Fruit fly (Drosophila melanogaster) whole organism, embryonic: ENCODE results near the gene Npc2f.
A peak's percentile ranks its signal among the peaks of the same experiment; 100 is the strongest.

Source experiments
- BEAF-32 ChIP-seq: fragments of 200-800 bp; sonication (Bioruptor generic); optimal IDR thresholded peaks from 3 replicates; lab custom pipeline; 2017; ENCODE audit warnings: missing biosample characterization, missing genetic modification characterization, mild to moderate bottlenecking, moderate library complexity, missing genetic modification reagents
- CG10654 ChIP-seq: fragments of 200-800 bp; sonication (Bioruptor generic); optimal IDR thresholded peaks from 2 replicates; lab custom pipeline; 2016; ENCODE audit warnings: missing biosample characterization, missing genetic modification characterization
- CG12104 ChIP-seq: fragments of 200-800 bp; sonication (Bioruptor generic); optimal IDR thresholded peaks from 3 replicates; lab custom pipeline; 2016; ENCODE audit warnings: missing biosample characterization, missing genetic modification characterization
- CG13424 ChIP-seq: fragments of 200-800 bp; sonication (Bioruptor generic); optimal IDR thresholded peaks from 2 replicates; lab custom pipeline; 2019; ENCODE audit warnings: missing biosample characterization, mild to moderate bottlenecking, missing genetic modification characterization, moderate library complexity
- CG15073 ChIP-seq: fragments of 200-800 bp; sonication (Bioruptor generic); optimal IDR thresholded peaks from 2 replicates; lab custom pipeline; 2016; ENCODE audit warnings: missing biosample characterization, missing genetic modification characterization
- CG15269 ChIP-seq: fragments of 200-800 bp; sonication (Bioruptor generic); optimal IDR thresholded peaks from 2 replicates; lab custom pipeline; 2018; ENCODE audit warnings: missing biosample characterization, mild to moderate bottlenecking, missing genetic modification characterization, moderate library complexity
- CG15696 ChIP-seq: fragments of 200-800 bp; sonication (Bioruptor generic); optimal IDR thresholded peaks from 2 replicates; lab custom pipeline; 2019; ENCODE audit warnings: missing biosample characterization, mild to moderate bottlenecking, missing genetic modification characterization, moderate library complexity
- CG17568 ChIP-seq: fragments of 200-800 bp; sonication (Bioruptor generic); optimal IDR thresholded peaks from 2 replicates; lab custom pipeline; 2018; ENCODE audit warnings: missing biosample characterization, mild to moderate bottlenecking, missing genetic modification characterization, moderate library complexity
- CG2875 ChIP-seq: fragments of 200-800 bp; sonication (Bioruptor generic); optimal IDR thresholded peaks from 2 replicates; lab custom pipeline; 2017; ENCODE audit warnings: missing biosample characterization, mild to moderate bottlenecking, missing genetic modification characterization, missing genetic modification reagents
- CG2889 ChIP-seq: fragments of 200-800 bp; sonication (Bioruptor generic); IDR thresholded peaks from 3 replicates; pipeline ENCODE4 v1.3.6; 2022; ENCODE audit warnings: missing biosample characterization, missing genetic modification characterization
- CG30403 ChIP-seq: fragments of 200-800 bp; sonication (Bioruptor generic); optimal IDR thresholded peaks from 3 replicates; lab custom pipeline; 2016; ENCODE audit warnings: missing biosample characterization, missing genetic modification characterization
- CG3163 ChIP-seq: fragments of 200-800 bp; sonication (Bioruptor generic); optimal IDR thresholded peaks from 3 replicates; lab custom pipeline; 2016; ENCODE audit warnings: missing biosample characterization, missing genetic modification characterization
- CG3726 ChIP-seq: fragments of 200-800 bp; sonication (Bioruptor generic); IDR thresholded peaks from 3 replicates; pipeline ENCODE4, ENCODE4 v1.3.6; 2022; ENCODE audit warnings: missing biosample characterization, missing genetic modification characterization
- CG5953 ChIP-seq: fragments of 200-800 bp; sonication (Bioruptor generic); IDR thresholded peaks from 2 replicates; pipeline ENCODE4 v1.3.6; 2022; ENCODE audit warnings: missing biosample characterization, missing genetic modification characterization
- CG6254 ChIP-seq: fragments of 200-800 bp; sonication (Bioruptor generic); optimal IDR thresholded peaks from 3 replicates; lab custom pipeline; 2017; ENCODE audit warnings: mild to moderate bottlenecking, missing biosample characterization, missing genetic modification reagents, missing genetic modification characterization
- CG6791 ChIP-seq: fragments of 200-800 bp; sonication (Bioruptor generic); IDR thresholded peaks from 3 replicates; pipeline ENCODE4 v1.3.6; 2022; ENCODE audit warnings: missing biosample characterization, missing genetic modification characterization; ENCODE audit not compliant: partially characterized antibody
- CG7271 ChIP-seq: fragments of 200-800 bp; sonication (Bioruptor generic); optimal IDR thresholded peaks from 2 replicates; lab custom pipeline; 2018; ENCODE audit warnings: missing biosample characterization, mild to moderate bottlenecking, missing genetic modification characterization, moderate library complexity
- Dad ChIP-seq: fragments of 200-800 bp; sonication (Bioruptor generic); optimal IDR thresholded peaks from 3 replicates; lab custom pipeline; 2016; ENCODE audit warnings: missing biosample characterization, missing genetic modification characterization
- H2.0 ChIP-seq: fragments of 200-800 bp; sonication (Bioruptor generic); IDR thresholded peaks from 2 replicates; pipeline ENCODE4 v1.3.6; 2022; ENCODE audit warnings: missing biosample characterization, missing genetic modification characterization
- Hr39 ChIP-seq: fragments of >200 bp; optimal IDR thresholded peaks from 2 replicates; lab custom pipeline; 2017
- Lhr ChIP-seq: fragments of 200-800 bp; sonication (Bioruptor generic); optimal IDR thresholded peaks from 3 replicates; lab custom pipeline; 2017; ENCODE audit warnings: mild to moderate bottlenecking, missing biosample characterization, missing genetic modification reagents, missing genetic modification characterization
- MBD-R2 ChIP-seq: fragments of 200-800 bp; sonication (Bioruptor generic); IDR thresholded peaks from 2 replicates; pipeline ENCODE4 v1.3.6; 2022; ENCODE audit warnings: missing biosample characterization, missing genetic modification characterization
- Mes4 ChIP-seq: fragments of 200-800 bp; sonication (Bioruptor generic); optimal IDR thresholded peaks from 2 replicates; lab custom pipeline; 2016; ENCODE audit warnings: missing biosample characterization, missing genetic modification characterization
- Myb ChIP-seq: fragments of 200-800 bp; sonication (Bioruptor generic); optimal IDR thresholded peaks from 2 replicates; lab custom pipeline; 2016; ENCODE audit warnings: missing biosample characterization, missing genetic modification characterization
- NFAT ChIP-seq: fragments of 200-800 bp; sonication (Bioruptor generic); IDR thresholded peaks from 2 replicates; pipeline ENCODE4 v1.3.6; 2022; ENCODE audit warnings: missing biosample characterization, missing genetic modification characterization
- NK7.1 ChIP-seq: fragments of 200-800 bp; sonication (Bioruptor generic); optimal IDR thresholded peaks from 3 replicates; lab custom pipeline; 2016; ENCODE audit warnings: missing biosample characterization, missing genetic modification characterization
- Pdp1 ChIP-seq, 2 experiments: fragments of 200-800 bp; sonication (Bioruptor generic); optimal IDR thresholded peaks; 3 replicates each; lab custom pipeline; 2016; ENCODE audit warnings: missing biosample characterization in 2 of 2, missing genetic modification characterization in 2 of 2, mild to moderate bottlenecking in 1 of 2, moderate library complexity in 1 of 2
- Trl ChIP-seq, 3 experiments: fragments of >200 bp in 2 of 3; fragments of 200-800 bp in 1 of 3; sonication (Bioruptor generic) in 1 of 3; optimal IDR thresholded peaks; 2 replicates in 1 of 3; 3 replicates in 2 of 3; lab custom pipeline; 2016 to 2017; ENCODE audit warnings: missing biosample characterization in 1 of 3, missing genetic modification characterization in 1 of 3
- ac ChIP-seq: fragments of 200-800 bp; sonication (Bioruptor generic); optimal IDR thresholded peaks from 3 replicates; lab custom pipeline; 2017; ENCODE audit warnings: missing biosample characterization, mild to moderate bottlenecking, missing genetic modification characterization
- al ChIP-seq: fragments of 200-800 bp; sonication (Bioruptor generic); IDR thresholded peaks from 2 replicates; pipeline ENCODE4 v1.3.6; 2022; ENCODE audit warnings: missing biosample characterization, missing genetic modification characterization
- danr ChIP-seq: fragments of 200-800 bp; sonication (Bioruptor generic); IDR thresholded peaks from 2 replicates; pipeline ENCODE4 v1.3.6; 2022; ENCODE audit warnings: missing biosample characterization, missing genetic modification characterization
- dmrt99B ChIP-seq: fragments of 200-800 bp; sonication (Bioruptor generic); optimal IDR thresholded peaks from 2 replicates; lab custom pipeline; 2018; ENCODE audit warnings: missing biosample characterization, mild to moderate bottlenecking, missing genetic modification characterization, moderate library complexity
- emc ChIP-seq: fragments of 200-800 bp; sonication (Bioruptor generic); optimal IDR thresholded peaks from 2 replicates; lab custom pipeline; 2016; ENCODE audit warnings: missing biosample characterization, missing genetic modification characterization
- eve ChIP-seq, 2 experiments: fragments of >200 bp; optimal IDR thresholded peaks; 2 replicates each; lab custom pipeline; 2017; ENCODE audit warnings: missing biosample characterization in 2 of 2, missing genetic modification characterization in 2 of 2
- exex ChIP-seq: fragments of 200-800 bp; sonication (Bioruptor generic); optimal IDR thresholded peaks from 4 replicates; lab custom pipeline; 2018; ENCODE audit warnings: missing biosample characterization, mild to moderate bottlenecking, missing genetic modification characterization, moderate library complexity
- fd102C ChIP-seq: fragments of 200-800 bp; sonication (Bioruptor generic); optimal IDR thresholded peaks from 2 replicates; lab custom pipeline; 2018; ENCODE audit warnings: missing biosample characterization, mild to moderate bottlenecking, missing genetic modification characterization, moderate library complexity
- gcm ChIP-seq: fragments of 200-800 bp; sonication (Bioruptor generic); optimal IDR thresholded peaks from 2 replicates; lab custom pipeline; 2019; ENCODE audit warnings: missing biosample characterization, mild to moderate bottlenecking, missing genetic modification characterization, moderate library complexity
- inv ChIP-seq: fragments of 200-800 bp; sonication (Bioruptor generic); IDR thresholded peaks from 2 replicates; pipeline ENCODE4 v1.3.6; 2022; ENCODE audit warnings: missing biosample characterization, missing genetic modification characterization; ENCODE audit not compliant: partially characterized antibody
- kni ChIP-seq: fragments of 200-800 bp; sonication (Bioruptor generic); optimal IDR thresholded peaks from 3 replicates; lab custom pipeline; 2017; ENCODE audit warnings: mild to moderate bottlenecking, missing biosample characterization, missing genetic modification reagents, missing genetic modification characterization
- lilli ChIP-seq: fragments of 200-800 bp; sonication (Bioruptor generic); optimal IDR thresholded peaks from 3 replicates; lab custom pipeline; 2016; ENCODE audit warnings: missing biosample characterization, missing genetic modification characterization
- lmd ChIP-seq: fragments of 200-800 bp; sonication (Bioruptor generic); IDR thresholded peaks from 2 replicates; pipeline ENCODE4 v1.3.6; 2022; ENCODE audit warnings: missing biosample characterization, missing genetic modification characterization
- nau ChIP-seq: fragments of 200-800 bp; sonication (Bioruptor generic); optimal IDR thresholded peaks from 3 replicates; lab custom pipeline; 2017; ENCODE audit warnings: missing biosample characterization, mild to moderate bottlenecking, missing genetic modification characterization, missing genetic modification reagents
- otp ChIP-seq: fragments of 200-800 bp; sonication (Bioruptor generic); IDR thresholded peaks from 3 replicates; pipeline ENCODE4, ENCODE4 v1.3.6; 2022; ENCODE audit warnings: missing biosample characterization, missing genetic modification characterization
- peb ChIP-seq: fragments of 200-800 bp; sonication (Bioruptor generic); IDR thresholded peaks from 2 replicates; pipeline ENCODE4 v1.3.6; 2022; ENCODE audit warnings: missing biosample characterization, missing genetic modification characterization
- pzg ChIP-seq: fragments of 200-800 bp; sonication (Bioruptor generic); optimal IDR thresholded peaks from 3 replicates; lab custom pipeline; 2018; ENCODE audit warnings: missing biosample characterization, mild to moderate bottlenecking, missing genetic modification characterization, moderate library complexity
- schlank ChIP-seq: fragments of 200-800 bp; sonication (Bioruptor generic); optimal IDR thresholded peaks from 2 replicates; lab custom pipeline; 2018; ENCODE audit warnings: missing biosample characterization, mild to moderate bottlenecking, missing genetic modification characterization
- sug ChIP-seq: fragments of 200-800 bp; optimal IDR thresholded peaks from 2 replicates; lab custom pipeline; 2019; ENCODE audit warnings: missing biosample characterization, mild to moderate bottlenecking, missing genetic modification characterization, moderate library complexity
- usp ChIP-seq: fragments of >200 bp; optimal IDR thresholded peaks from 2 replicates; lab custom pipeline; 2017; ENCODE audit warnings: missing biosample characterization, missing genetic modification characterization
- yki ChIP-seq: fragments of >200 bp; optimal IDR thresholded peaks from 3 replicates; lab custom pipeline; 2018
- zf30C ChIP-seq: fragments of 200-800 bp; sonication (Bioruptor generic); optimal IDR thresholded peaks from 3 replicates; lab custom pipeline; 2018; ENCODE audit warnings: missing biosample characterization, mild to moderate bottlenecking, missing genetic modification characterization

Gene Npc2f

DNA sequence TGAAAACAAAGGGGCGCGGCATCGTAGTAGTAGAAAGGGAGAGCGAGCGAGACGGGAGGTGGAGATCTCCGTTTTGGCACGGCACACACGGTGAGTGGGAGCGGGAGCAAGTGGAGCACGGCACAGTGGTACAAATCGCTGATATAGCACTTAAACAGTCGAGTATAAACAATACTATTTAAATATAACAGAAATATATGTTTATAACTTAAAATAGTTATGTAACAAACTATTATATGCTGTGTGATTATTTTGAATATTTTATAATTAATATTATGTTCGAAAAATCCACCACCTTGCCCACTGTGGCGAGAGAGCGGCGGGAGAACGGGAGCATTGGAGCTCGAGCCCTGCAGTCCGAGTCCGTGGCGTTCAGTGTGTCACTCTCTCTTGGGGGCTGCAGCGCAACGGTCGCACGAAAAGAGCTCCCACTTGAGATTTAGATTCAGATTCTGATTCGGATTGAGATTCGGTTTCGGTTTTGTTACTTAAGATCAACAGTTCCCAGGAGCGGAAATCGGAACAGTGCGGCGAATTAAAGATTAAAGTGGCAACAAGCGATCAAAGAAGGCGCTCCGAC, 3.4 kb downstream of the Npc2f start, which contains the start of gene Kal1 (continued):
- TF ChIP-seq danr (peak; percentile 84), CG13424 (peak; percentile 95), NFAT (GFP tag; lab: Robert Waterston, UW) (peak; percentile 44; the same call in 1 of the 2 replicates), lilli (GFP tag; lab: Kevin White, UChicago) (peak; percentile 52), CG2875 (GFP tag; lab: Kevin White, UChicago) (peak; percentile 95), emc (no peak), schlank (peak; percentile 46), NK7.1 (GFP tag; lab: Kevin White, UChicago) (no peak), CG7271 (tag; lab: Kevin White, UChicago) (peak; percentile 27), CG6791 (no peak), CG15073 (GFP tag; lab: Kevin White, UChicago) (no peak), CG15696 (tag; lab: Kevin White, UChicago) (peak; percentile 53), Lhr (GFP tag; lab: Kevin White, UChicago) (peak; percentile 86), otp (GFP tag; lab: Robert Waterston, UW) (peak; percentile 94), Pdp1 (GFP tag; optimal IDR thresholded peaks at IDR 0.05; lab: Kevin White, UChicago) (peak; percentile 19 to 71), gcm (peak; percentile 95), CG2889 (GFP tag; lab: Robert Waterston, UW) (peak; percentile 78; the same call in 2 of the 3 replicates), lmd (GFP tag; lab: Robert Waterston, UW) (peak; percentile 90), fd102C (GFP tag; lab: Kevin White, UChicago) (peak; percentile 30), ac (GFP tag; lab: Kevin White, UChicago) (peak; percentile 57), CG10654 (GFP tag; lab: Kevin White, UChicago) (peak; percentile 83), BEAF-32 (GFP tag; lab: Kevin White, UChicago) (no peak), CG30403 (GFP tag; lab: Kevin White, UChicago) (peak; percentile 88), CG3163 (no peak), CG5953 (GFP tag; lab: Robert Waterston, UW) (peak; percentile 87), peb (GFP tag; lab: Robert Waterston, UW) (peak; percentile 87), kni (peak; percentile 58), CG15269 (tag; lab: Kevin White, UChicago) (peak; percentile 93), CG6254 (GFP tag; lab: Kevin White, UChicago) (peak; percentile 95), CG3726 (GFP tag; lab: Robert Waterston, UW) (peak; percentile 81), zf30C (GFP tag; lab: Kevin White, UChicago) (no peak), CG12104 (GFP tag; lab: Kevin White, UChicago) (peak; percentile 80), usp (GFP tag; lab: Kevin White, UChicago) (no peak), pzg (GFP tag; lab: Kevin White, UChicago) (no peak), nau (GFP tag; lab: Kevin White, UChicago) (no peak), CG17568 (GFP tag; lab: Kevin White, UChicago) (peak; percentile 89), dmrt99B (peak; percentile 96), Trl (optimal IDR thresholded peaks at IDR 0.05; lab: Kevin White, UChicago) (peak in 1 of 2 experiments; percentile 44), Trl (GFP tag; optimal IDR thresholded peaks at IDR 0.05; lab: Kevin White, UChicago) (no peak), Hr39 (no peak), al (GFP tag; lab: Robert Waterston, UW) (peak; percentile 54; the same call in 1 of the 2 replicates), Dad (GFP tag; lab: Kevin White, UChicago) (peak; percentile 7), eve (GFP tag; optimal IDR thresholded peaks at IDR 0.05; lab: Kevin White, UChicago) (no peak), H2.0 (peak; percentile 90), yki (lab: Kevin White, UChicago) (no peak), Mes4 (no peak), MBD-R2 (GFP tag; lab: Robert Waterston, UW) (peak; percentile 58), sug (tag; lab: Kevin White, UChicago) (peak; percentile 54), Myb (GFP tag; lab: Kevin White, UChicago) (no peak), inv (GFP tag; lab: Robert Waterston, UW) (no peak), exex (tag; lab: Kevin White, UChicago) (peak; percentile 56)
